Fruit fly (Drosophila melanogaster) whole organism, embryonic: ENCODE results near the gene CG11095.

Experiments used
- Awh ChIP-seq: fragments of 200-800 bp; sonication (Bioruptor generic); IDR thresholded peaks from 2 replicates; pipeline ENCODE4, ENCODE4 v1.3.6; 2022; ENCODE audit warnings: missing biosample characterization, missing genetic modification characterization
- Blimp-1 ChIP-seq: fragments of 200-800 bp; sonication (Bioruptor generic); optimal IDR thresholded peaks from 3 replicates; lab custom pipeline; 2018; ENCODE audit warnings: missing biosample characterization, missing genetic modification characterization, mild to moderate bottlenecking, moderate library complexity, missing genetic modification reagents
- CG10654 ChIP-seq: fragments of 200-800 bp; sonication (Bioruptor generic); optimal IDR thresholded peaks from 2 replicates; lab custom pipeline; 2016; ENCODE audit warnings: missing biosample characterization, missing genetic modification characterization
- CG11247 ChIP-seq: fragments of 200-800 bp; sonication (Bioruptor generic); IDR thresholded peaks from 2 replicates; pipeline ENCODE4 v1.3.6; 2022; ENCODE audit warnings: missing biosample characterization, missing genetic modification characterization
- CG11504 ChIP-seq: fragments of 200-800 bp; sonication (Bioruptor generic); optimal IDR thresholded peaks from 3 replicates; lab custom pipeline; 2019; ENCODE audit warnings: missing biosample characterization, mild to moderate bottlenecking, missing genetic modification characterization, moderate library complexity
- CG11696 ChIP-seq: fragments of 200-800 bp; sonication (Bioruptor generic); IDR thresholded peaks from 2 replicates; pipeline ENCODE4 v1.3.6; 2022; ENCODE audit warnings: missing biosample characterization, missing genetic modification characterization
- CG14667 ChIP-seq: fragments of 200-800 bp; sonication (Bioruptor generic); IDR thresholded peaks from 2 replicates; pipeline ENCODE4 v1.3.6; 2022; ENCODE audit warnings: missing biosample characterization, missing genetic modification characterization
- CG15011 ChIP-seq: fragments of 200-800 bp; sonication (Bioruptor generic); optimal IDR thresholded peaks from 3 replicates; lab custom pipeline; 2018; ENCODE audit warnings: missing biosample characterization, mild to moderate bottlenecking, missing genetic modification characterization
- CG15073 ChIP-seq: fragments of 200-800 bp; sonication (Bioruptor generic); optimal IDR thresholded peaks from 2 replicates; lab custom pipeline; 2016; ENCODE audit warnings: missing biosample characterization, missing genetic modification characterization
- CG15696 ChIP-seq: fragments of 200-800 bp; sonication (Bioruptor generic); optimal IDR thresholded peaks from 2 replicates; lab custom pipeline; 2019; ENCODE audit warnings: missing biosample characterization, mild to moderate bottlenecking, missing genetic modification characterization, moderate library complexity
- CG17612 ChIP-seq: fragments of 200-800 bp; sonication (Bioruptor generic); IDR thresholded peaks from 2 replicates; pipeline ENCODE4 v1.3.6; 2022; ENCODE audit warnings: missing biosample characterization, missing genetic modification characterization
- CG30020 ChIP-seq: fragments of 200-800 bp; optimal IDR thresholded peaks from 2 replicates; lab custom pipeline; 2019; ENCODE audit warnings: missing biosample characterization, mild to moderate bottlenecking, missing genetic modification characterization, moderate library complexity
- CG4617 ChIP-seq: fragments of 200-800 bp; sonication (Bioruptor generic); optimal IDR thresholded peaks from 3 replicates; lab custom pipeline; 2016; ENCODE audit warnings: missing biosample characterization, missing genetic modification characterization, borderline replicate concordance
- CG5180 ChIP-seq: fragments of 200-800 bp; sonication (Bioruptor generic); optimal IDR thresholded peaks from 3 replicates; lab custom pipeline; 2017; ENCODE audit warnings: missing biosample characterization, missing genetic modification characterization, mild to moderate bottlenecking, moderate library complexity, missing genetic modification reagents
- CG6272 ChIP-seq: fragments of 200-800 bp; sonication (Bioruptor generic); IDR thresholded peaks from 2 replicates; pipeline ENCODE4 v1.3.6; 2022; ENCODE audit warnings: missing biosample characterization, missing genetic modification characterization
- CG6765 ChIP-seq: fragments of 200-800 bp; sonication (Bioruptor generic); optimal IDR thresholded peaks from 3 replicates; lab custom pipeline; 2017; ENCODE audit warnings: missing biosample characterization, mild to moderate bottlenecking, missing genetic modification characterization
- CG8359 ChIP-seq: fragments of 200-800 bp; sonication (Bioruptor generic); optimal IDR thresholded peaks from 2 replicates; lab custom pipeline; 2017; ENCODE audit warnings: missing biosample characterization, mild to moderate bottlenecking, missing genetic modification characterization, borderline replicate concordance
- CG8388 ChIP-seq: fragments of 200-800 bp; sonication (Bioruptor generic); optimal IDR thresholded peaks from 2 replicates; lab custom pipeline; 2019; ENCODE audit warnings: missing biosample characterization, mild to moderate bottlenecking, missing genetic modification characterization, moderate library complexity
- CG9797 ChIP-seq: fragments of 200-800 bp; sonication (Bioruptor generic); optimal IDR thresholded peaks from 3 replicates; lab custom pipeline; 2018; ENCODE audit warnings: missing biosample characterization, mild to moderate bottlenecking, missing genetic modification characterization
- CG9932 ChIP-seq: fragments of 200-800 bp; sonication (Bioruptor generic); IDR thresholded peaks from 2 replicates; pipeline ENCODE4 v1.3.6; 2022; ENCODE audit warnings: missing biosample characterization, missing genetic modification characterization
- Camta ChIP-seq: fragments of 200-800 bp; sonication (Bioruptor generic); optimal IDR thresholded peaks from 2 replicates; lab custom pipeline; 2016; ENCODE audit warnings: missing biosample characterization, missing genetic modification characterization
- CoRest ChIP-seq: fragments of 200-800 bp; sonication (Bioruptor generic); optimal IDR thresholded peaks from 3 replicates; lab custom pipeline; 2018; ENCODE audit warnings: missing biosample characterization, mild to moderate bottlenecking, missing genetic modification characterization, moderate library complexity
- Doc3 ChIP-seq: fragments of 200-800 bp; sonication (Bioruptor generic); IDR thresholded peaks from 3 replicates; pipeline ENCODE4 v1.3.6; 2022; ENCODE audit warnings: missing biosample characterization, missing genetic modification characterization; ENCODE audit not compliant: partially characterized antibody
- ERR ChIP-seq: fragments of 200-800 bp; sonication (Bioruptor generic); optimal IDR thresholded peaks from 2 replicates; lab custom pipeline; 2016; ENCODE audit warnings: missing biosample characterization, missing genetic modification characterization
- Hand ChIP-seq: fragments of 200-800 bp; sonication (Bioruptor generic); optimal IDR thresholded peaks from 2 replicates; lab custom pipeline; 2017; ENCODE audit warnings: mild to moderate bottlenecking, missing biosample characterization, missing genetic modification reagents, missing genetic modification characterization
- HmgZ ChIP-seq: fragments of 200-800 bp; sonication (Bioruptor generic); optimal IDR thresholded peaks from 2 replicates; lab custom pipeline; 2018; ENCODE audit warnings: missing biosample characterization, mild to moderate bottlenecking, missing genetic modification characterization
- Meics ChIP-seq: fragments of 200-800 bp; sonication (Bioruptor generic); optimal IDR thresholded peaks from 2 replicates; lab custom pipeline; 2017; ENCODE audit warnings: missing biosample characterization, mild to moderate bottlenecking, missing genetic modification characterization
- Sox102F ChIP-seq: fragments of 200-800 bp; sonication (Bioruptor generic); optimal IDR thresholded peaks from 2 replicates; lab custom pipeline; 2018; ENCODE audit warnings: missing biosample characterization, mild to moderate bottlenecking, missing genetic modification characterization, moderate library complexity
- Stat92E ChIP-seq, 3 experiments: fragments of >200 bp in 2 of 3; fragments of 200-800 bp in 1 of 3; sonication (Bioruptor generic) in 1 of 3; optimal IDR thresholded peaks; 2 replicates each; lab custom pipeline; 2017 to 2019; ENCODE audit warnings: missing biosample characterization in 3 of 3, missing genetic modification characterization in 3 of 3, mild to moderate bottlenecking in 1 of 3, moderate library complexity in 1 of 3
- bbx ChIP-seq: fragments of 200-800 bp; sonication (Bioruptor generic); IDR thresholded peaks from 2 replicates; pipeline ENCODE4 v1.3.6; 2022; ENCODE audit warnings: missing biosample characterization, missing genetic modification characterization; ENCODE audit not compliant: partially characterized antibody
- bowl ChIP-seq: fragments of 200-800 bp; sonication (Bioruptor generic); IDR thresholded peaks from 2 replicates; pipeline ENCODE4 v1.3.6; 2022; ENCODE audit warnings: missing biosample characterization, missing genetic modification characterization
- bsh ChIP-seq, 2 experiments: fragments of 200-800 bp; sonication (Bioruptor generic); optimal IDR thresholded peaks; 2 replicates each; lab custom pipeline; 2017 to 2018; ENCODE audit warnings: mild to moderate bottlenecking in 2 of 2, missing biosample characterization in 2 of 2, missing genetic modification characterization in 2 of 2, moderate library complexity in 1 of 2
- chn ChIP-seq: fragments of 200-800 bp; sonication (Bioruptor generic); optimal IDR thresholded peaks from 2 replicates; lab custom pipeline; 2016; ENCODE audit warnings: missing biosample characterization, missing genetic modification characterization
- fd64A ChIP-seq: fragments of 200-800 bp; sonication (Bioruptor generic); optimal IDR thresholded peaks from 3 replicates; lab custom pipeline; 2018; ENCODE audit warnings: missing biosample characterization, mild to moderate bottlenecking, missing genetic modification characterization
- lola ChIP-seq, 3 experiments: fragments of >200 bp in 2 of 3; fragments of 200-800 bp in 1 of 3; sonication (Bioruptor generic) in 1 of 3; optimal IDR thresholded peaks; 2 replicates each; lab custom pipeline; 2017 to 2019; ENCODE audit warnings: missing biosample characterization in 3 of 3, missing genetic modification characterization in 3 of 3, mild to moderate bottlenecking in 1 of 3, moderate library complexity in 1 of 3
- lov ChIP-seq, 2 experiments: fragments of 200-800 bp in 1 of 2; fragments of >200 bp in 1 of 2; sonication (Bioruptor generic) in 1 of 2; IDR thresholded peaks in 1 of 2; optimal IDR thresholded peaks in 1 of 2; 2 replicates in 1 of 2; 3 replicates in 1 of 2; pipeline versions ENCODE4 v1.3.6 to Lab custom; 2017 to 2022; ENCODE audit warnings: missing biosample characterization in 1 of 2, missing genetic modification characterization in 1 of 2
- mam ChIP-seq: fragments of 200-800 bp; sonication (Bioruptor generic); optimal IDR thresholded peaks from 3 replicates; lab custom pipeline; 2016; ENCODE audit warnings: missing biosample characterization, missing genetic modification characterization
- nmo ChIP-seq: fragments of 200-800 bp; sonication (Bioruptor generic); optimal IDR thresholded peaks from 2 replicates; lab custom pipeline; 2018; ENCODE audit warnings: missing biosample characterization, mild to moderate bottlenecking, missing genetic modification characterization, moderate library complexity
- nom ChIP-seq: fragments of 200-800 bp; sonication (Bioruptor generic); optimal IDR thresholded peaks from 2 replicates; lab custom pipeline; 2017; ENCODE audit warnings: missing biosample characterization, missing genetic modification characterization, mild to moderate bottlenecking, moderate library complexity, missing genetic modification reagents
- oc ChIP-seq: fragments of 200-800 bp; sonication (Bioruptor generic); optimal IDR thresholded peaks from 2 replicates; lab custom pipeline; 2018; ENCODE audit warnings: missing biosample characterization, mild to moderate bottlenecking, missing genetic modification characterization, moderate library complexity
- p53 ChIP-seq: fragments of 200-800 bp; sonication (Bioruptor generic); optimal IDR thresholded peaks from 2 replicates; lab custom pipeline; 2016; ENCODE audit warnings: missing biosample characterization, missing genetic modification characterization
- pfk ChIP-seq: fragments of 200-800 bp; sonication (Bioruptor generic); optimal IDR thresholded peaks from 2 replicates; lab custom pipeline; 2018; ENCODE audit warnings: missing biosample characterization, mild to moderate bottlenecking, missing genetic modification characterization, moderate library complexity
- so ChIP-seq: fragments of 200-800 bp; sonication (Bioruptor generic); IDR thresholded peaks from 3 replicates; pipeline ENCODE4 v1.3.6; 2022; ENCODE audit warnings: missing biosample characterization, missing genetic modification characterization
- tin ChIP-seq: fragments of 200-800 bp; sonication (Bioruptor generic); optimal IDR thresholded peaks from 3 replicates; lab custom pipeline; 2016; ENCODE audit warnings: missing biosample characterization, missing genetic modification characterization
- usp ChIP-seq: fragments of >200 bp; optimal IDR thresholded peaks from 2 replicates; lab custom pipeline; 2017; ENCODE audit warnings: missing biosample characterization, missing genetic modification characterization
- wek ChIP-seq: fragments of 200-800 bp; sonication (Bioruptor generic); optimal IDR thresholded peaks from 3 replicates; lab custom pipeline; 2018; ENCODE audit warnings: missing biosample characterization, mild to moderate bottlenecking, missing genetic modification characterization, moderate library complexity

The CG11095 gene

DNA sequence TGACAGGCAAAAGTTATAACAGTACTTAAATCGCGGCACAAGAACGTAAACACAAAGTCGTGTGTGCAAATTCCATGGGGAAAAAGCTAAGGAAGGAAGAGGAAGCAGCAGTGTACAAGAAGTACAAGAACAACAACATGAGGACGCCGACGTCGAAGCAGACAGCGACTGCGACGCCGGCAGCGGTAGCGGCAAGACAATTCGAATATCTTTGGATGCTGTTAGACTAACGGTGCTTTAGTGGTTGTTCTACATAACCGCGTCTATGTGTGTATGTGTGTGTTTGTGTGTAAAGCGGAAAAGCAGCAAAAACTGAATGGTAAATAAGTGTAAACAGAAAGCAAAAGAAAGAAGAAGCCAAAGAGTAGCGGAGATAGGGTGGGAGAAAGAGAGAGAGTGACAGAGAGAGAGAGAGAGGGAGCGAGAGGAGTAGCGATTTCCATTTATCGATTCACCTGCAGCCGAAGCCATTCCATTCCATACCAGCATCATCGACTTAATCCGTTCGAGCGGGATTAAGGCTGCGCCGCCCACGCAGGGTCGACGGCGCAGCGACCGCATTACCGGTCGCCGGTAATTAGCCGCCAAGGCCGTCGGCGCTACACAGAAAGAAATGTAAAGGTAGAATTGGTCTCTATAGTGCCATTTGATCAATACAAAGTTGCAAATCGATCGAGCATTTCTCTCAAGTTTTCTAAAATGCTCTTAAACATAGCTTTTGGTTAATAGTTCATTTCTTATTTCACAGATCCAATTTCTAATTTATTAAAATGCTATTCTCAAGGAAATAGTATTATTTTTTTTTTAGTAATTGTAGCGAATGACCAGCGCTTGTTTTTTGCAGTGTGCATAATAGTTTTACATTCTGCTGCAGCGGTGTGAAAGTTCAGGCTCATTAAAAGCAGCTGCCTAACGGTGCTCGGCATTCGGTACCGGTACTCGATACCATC, 27.3 kb upstream of the CG11095 start (continued):
- TF ChIP-seq CG11504 (tag; lab: Kevin White, UChicago) (peak; percentile 78), usp (GFP tag; lab: Kevin White, UChicago) (no peak), CG15073 (GFP tag; lab: Kevin White, UChicago) (no peak), CG10654 (peak; percentile 24), CG5180 (peak; percentile 44), bowl (GFP tag; lab: Robert Waterston, UW) (no peak), Blimp-1 (GFP tag; lab: Kevin White, UChicago) (peak; percentile 60), fd64A (GFP tag; lab: Kevin White, UChicago) (no peak), Hand (GFP tag; lab: Kevin White, UChicago) (peak; percentile 36), CG9932 (GFP tag; lab: Robert Waterston, UW) (0 out of 2 replicates have a peak, but pooled peaks have one; percentile 13), bbx (no peak), CG11247 (no peak), CG8359 (GFP tag; lab: Kevin White, UChicago) (peak; percentile 23), CG11696 (GFP tag; lab: Robert Waterston, UW) (no peak), tin (GFP tag; lab: Kevin White, UChicago) (peak; percentile 45), nmo (GFP tag; lab: Kevin White, UChicago) (peak; percentile 56), wek (GFP tag; lab: Kevin White, UChicago) (no peak), nom (peak; percentile 16), CG15011 (peak; percentile 10), lola (GFP tag; optimal IDR thresholded peaks at IDR 0.05; lab: Kevin White, UChicago) (peak in 1 of 3 experiments; percentile 56), so (GFP tag; lab: Robert Waterston, UW) (peak; percentile 38; the same call in 1 of the 3 replicates), CG6765 (no peak), Camta (peak; percentile 53), CG4617 (GFP tag; lab: Kevin White, UChicago) (no peak), Sox102F (GFP tag; lab: Kevin White, UChicago) (peak; percentile 76), oc (tag; lab: Kevin White, UChicago) (peak; percentile 77), CG17612 (GFP tag; lab: Robert Waterston, UW) (no peak), lov (optimal IDR thresholded peaks at IDR 0.05; lab: Kevin White, UChicago) (no peak), lov (GFP tag; IDR thresholded peaks at IDR 0.05; lab: Robert Waterston, UW) (no peak), p53 (GFP tag; lab: Kevin White, UChicago) (no peak), pfk (GFP tag; lab: Kevin White, UChicago) (no peak), CG8388 (GFP tag; lab: Kevin White, UChicago) (peak; percentile 56), mam (GFP tag; lab: Kevin White, UChicago) (peak; percentile 23), CG15696 (tag; lab: Kevin White, UChicago) (peak; percentile 2), bsh (GFP tag; optimal IDR thresholded peaks at IDR 0.05; lab: Kevin White, UChicago) (peak in 1 of 2 experiments; percentile 66), CoRest (tag; lab: Kevin White, UChicago) (peak; percentile 52), ERR (no peak), Awh (GFP tag; lab: Robert Waterston, UW) (no peak), CG14667 (no peak), Meics (GFP tag; lab: Kevin White, UChicago) (peak; percentile 33), CG6272 (GFP tag; lab: Robert Waterston, UW) (no peak), Doc3 (GFP tag; lab: Robert Waterston, UW) (no peak), HmgZ (tag; lab: Kevin White, UChicago) (no peak), chn (GFP tag; lab: Kevin White, UChicago) (peak; percentile 32), CG9797 (no peak), CG30020 (tag; lab: Kevin White, UChicago) (no peak), Stat92E (GFP tag; optimal IDR thresholded peaks at IDR 0.05; lab: Kevin White, UChicago) (no peak)
